Fruit fly (Drosophila melanogaster) Kc167 (cell line): ENCODE measurements around the gene P5CDh2.

ENCODE experiments used
- Myc ChIP-seq: fragments of >200 bp; optimal IDR thresholded peaks from 2 replicates; lab custom pipeline; 2017; ENCODE audit warnings: missing external identifiers
- h ChIP-seq: fragments of >200 bp; optimal IDR thresholded peaks from 3 replicates; lab custom pipeline; 2018; ENCODE audit warnings: missing external identifiers

DNA sequence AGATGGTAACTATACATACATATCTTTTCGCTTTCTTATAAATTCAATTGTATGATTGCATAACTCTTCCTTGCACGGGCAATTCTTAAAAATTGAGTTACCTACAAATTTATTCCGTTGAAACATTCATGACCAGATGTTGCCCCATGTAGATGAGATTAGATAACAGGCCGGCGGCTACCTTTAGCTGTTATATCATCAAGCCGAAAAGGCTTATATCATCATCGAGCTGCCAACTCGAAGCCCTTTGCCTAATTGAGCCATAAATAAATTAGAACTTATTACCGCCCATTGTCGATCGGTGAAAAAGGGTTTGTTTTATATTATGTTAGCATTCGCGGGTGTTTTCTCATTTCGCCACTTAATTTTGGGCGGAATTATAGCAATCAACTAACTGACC lies 37.3 kb upstream of the P5CDh2 start:
- no peak for TF ChIP-seq Myc (lab: Kevin White, UChicago)
- TF ChIP-seq h (lab: Kevin White, UChicago) = no peak
